Fruit fly (Drosophila melanogaster) whole organism, embryonic: ENCODE data around the gene CG14615.

Experiments used
- B-H2 ChIP-seq: fragments of 200-800 bp; sonication (Bioruptor generic); optimal IDR thresholded peaks from 2 replicates; lab custom pipeline; 2018; ENCODE audit warnings: missing biosample characterization, mild to moderate bottlenecking, missing genetic modification characterization
- Bgb ChIP-seq: fragments of 200-800 bp; sonication (Bioruptor generic); IDR thresholded peaks from 2 replicates; pipeline ENCODE4 v1.3.6; 2022; ENCODE audit warnings: missing biosample characterization, missing genetic modification characterization; ENCODE audit not compliant: partially characterized antibody
- Bteb2 ChIP-seq: fragments of 200-800 bp; sonication (Bioruptor generic); optimal IDR thresholded peaks from 2 replicates; lab custom pipeline; 2016; ENCODE audit warnings: missing biosample characterization, missing genetic modification characterization
- CG10147 ChIP-seq: fragments of 200-800 bp; sonication (Bioruptor generic); optimal IDR thresholded peaks from 2 replicates; lab custom pipeline; 2019; ENCODE audit warnings: missing biosample characterization, mild to moderate bottlenecking, missing genetic modification characterization, moderate library complexity
- CG11093 ChIP-seq: fragments of 200-800 bp; sonication (Bioruptor generic); IDR thresholded peaks from 3 replicates; pipeline ENCODE4 v1.3.6; 2022; ENCODE audit warnings: missing biosample characterization, missing genetic modification characterization
- CG11504 ChIP-seq: fragments of 200-800 bp; sonication (Bioruptor generic); optimal IDR thresholded peaks from 3 replicates; lab custom pipeline; 2019; ENCODE audit warnings: missing biosample characterization, mild to moderate bottlenecking, missing genetic modification characterization, moderate library complexity
- CG11723 ChIP-seq: fragments of 200-800 bp; sonication (Bioruptor generic); optimal IDR thresholded peaks from 2 replicates; lab custom pipeline; 2017; ENCODE audit warnings: missing biosample characterization, mild to moderate bottlenecking, missing genetic modification characterization
- CG12769 ChIP-seq: fragments of 200-800 bp; sonication (Bioruptor generic); optimal IDR thresholded peaks from 2 replicates; lab custom pipeline; 2019; ENCODE audit warnings: missing biosample characterization, mild to moderate bottlenecking, missing genetic modification characterization, moderate library complexity
- CG13287 ChIP-seq: fragments of 200-800 bp; sonication (Bioruptor generic); IDR thresholded peaks from 2 replicates; pipeline ENCODE4 v1.3.6; 2022; ENCODE audit warnings: missing biosample characterization, missing genetic modification characterization; ENCODE audit not compliant: partially characterized antibody
- CG14860 ChIP-seq: fragments of 200-800 bp; sonication (Bioruptor generic); IDR thresholded peaks from 3 replicates; pipeline ENCODE4 v1.3.6; 2022; ENCODE audit warnings: missing biosample characterization, missing genetic modification characterization; ENCODE audit not compliant: partially characterized antibody
- CG15269 ChIP-seq: fragments of 200-800 bp; sonication (Bioruptor generic); optimal IDR thresholded peaks from 2 replicates; lab custom pipeline; 2018; ENCODE audit warnings: missing biosample characterization, mild to moderate bottlenecking, missing genetic modification characterization, moderate library complexity
- CG1832 ChIP-seq: fragments of 200-800 bp; sonication (Bioruptor generic); optimal IDR thresholded peaks from 2 replicates; lab custom pipeline; 2017; ENCODE audit warnings: missing biosample characterization, mild to moderate bottlenecking, missing genetic modification characterization, inconsistent platforms
- CG2199 ChIP-seq: fragments of 200-800 bp; sonication (Bioruptor generic); IDR thresholded peaks from 3 replicates; pipeline ENCODE4 v1.3.6; 2022; ENCODE audit warnings: missing biosample characterization, missing genetic modification characterization
- CG30403 ChIP-seq: fragments of 200-800 bp; sonication (Bioruptor generic); optimal IDR thresholded peaks from 3 replicates; lab custom pipeline; 2016; ENCODE audit warnings: missing biosample characterization, missing genetic modification characterization
- CG3065 ChIP-seq: fragments of 200-800 bp; sonication (Bioruptor generic); optimal IDR thresholded peaks from 2 replicates; lab custom pipeline; 2016; ENCODE audit warnings: missing biosample characterization, missing genetic modification characterization
- CG3281 ChIP-seq: fragments of 200-800 bp; sonication (Bioruptor generic); optimal IDR thresholded peaks from 3 replicates; lab custom pipeline; 2017; ENCODE audit warnings: missing biosample characterization, mild to moderate bottlenecking, missing genetic modification characterization
- CG34422 ChIP-seq: fragments of 200-800 bp; sonication (Bioruptor generic); IDR thresholded peaks from 3 replicates; pipeline ENCODE4 v1.3.6; 2022; ENCODE audit warnings: missing biosample characterization, missing genetic modification characterization
- CG3838 ChIP-seq: fragments of 200-800 bp; sonication (Bioruptor generic); optimal IDR thresholded peaks from 3 replicates; lab custom pipeline; 2016; ENCODE audit warnings: missing biosample characterization, missing genetic modification characterization
- CG4820 ChIP-seq: fragments of 200-800 bp; sonication (Bioruptor generic); optimal IDR thresholded peaks from 3 replicates; lab custom pipeline; 2016; ENCODE audit warnings: missing biosample characterization, missing genetic modification characterization
- CG6689 ChIP-seq: fragments of 200-800 bp; sonication (Bioruptor generic); IDR thresholded peaks from 2 replicates; pipeline ENCODE4 v1.3.6; 2022; ENCODE audit warnings: missing biosample characterization, missing genetic modification characterization
- CG8924 ChIP-seq: fragments of 200-800 bp; optimal IDR thresholded peaks from 3 replicates; lab custom pipeline; 2019; ENCODE audit warnings: missing biosample characterization, mild to moderate bottlenecking, missing genetic modification characterization, moderate library complexity
- CG9609 ChIP-seq: fragments of 200-800 bp; sonication (Bioruptor generic); optimal IDR thresholded peaks from 3 replicates; lab custom pipeline; 2016; ENCODE audit warnings: missing biosample characterization, missing genetic modification characterization
- Dp ChIP-seq: fragments of 200-800 bp; sonication (Bioruptor generic); optimal IDR thresholded peaks from 2 replicates; lab custom pipeline; 2018; ENCODE audit warnings: missing biosample characterization, mild to moderate bottlenecking, missing genetic modification characterization, moderate library complexity
- Hey ChIP-seq: fragments of 200-800 bp; sonication (Bioruptor generic); optimal IDR thresholded peaks from 3 replicates; lab custom pipeline; 2018; ENCODE audit warnings: missing biosample characterization, mild to moderate bottlenecking, missing genetic modification characterization
- Hr51 ChIP-seq, 2 experiments: fragments of 200-800 bp; sonication (Bioruptor generic); optimal IDR thresholded peaks; 2 replicates in 1 of 2; 3 replicates in 1 of 2; lab custom pipeline; 2016 to 2018; ENCODE audit warnings: missing biosample characterization in 2 of 2, missing genetic modification characterization in 2 of 2, mild to moderate bottlenecking in 1 of 2, moderate library complexity in 1 of 2
- Med ChIP-seq: fragments of 200-800 bp; sonication (Bioruptor generic); peaks from one replicate; lab custom pipeline; 2016; ENCODE audit warnings: missing biosample characterization, missing genetic modification characterization, mild to moderate bottlenecking, inconsistent platforms, moderate library complexity
- Neu2 ChIP-seq: fragments of 200-800 bp; sonication (Bioruptor generic); optimal IDR thresholded peaks from 3 replicates; lab custom pipeline; 2016; ENCODE audit warnings: missing biosample characterization, missing genetic modification characterization, borderline replicate concordance
- Sox100B ChIP-seq: fragments of 200-800 bp; sonication (Bioruptor generic); optimal IDR thresholded peaks from 3 replicates; lab custom pipeline; 2018; ENCODE audit warnings: missing biosample characterization, mild to moderate bottlenecking, missing genetic modification characterization
- Trl ChIP-seq, 3 experiments: fragments of >200 bp in 2 of 3; fragments of 200-800 bp in 1 of 3; sonication (Bioruptor generic) in 1 of 3; optimal IDR thresholded peaks; 2 replicates in 1 of 3; 3 replicates in 2 of 3; lab custom pipeline; 2016 to 2017; ENCODE audit warnings: missing biosample characterization in 1 of 3, missing genetic modification characterization in 1 of 3
- cas ChIP-seq: fragments of 200-800 bp; sonication (Bioruptor generic); IDR thresholded peaks from 2 replicates; pipeline ENCODE4 v1.3.6; 2022; ENCODE audit warnings: missing biosample characterization, missing genetic modification characterization
- cg ChIP-seq: fragments of 200-800 bp; sonication (Bioruptor generic); optimal IDR thresholded peaks from 3 replicates; lab custom pipeline; 2019; ENCODE audit warnings: missing biosample characterization, mild to moderate bottlenecking, missing genetic modification characterization, moderate library complexity
- croc ChIP-seq: fragments of 200-800 bp; sonication (Bioruptor generic); conservative IDR thresholded peaks from 3 replicates; pipeline ENCODE4 v1.3.6; 2022; ENCODE audit warnings: missing biosample characterization, missing genetic modification characterization
- fd102C ChIP-seq: fragments of 200-800 bp; sonication (Bioruptor generic); optimal IDR thresholded peaks from 2 replicates; lab custom pipeline; 2018; ENCODE audit warnings: missing biosample characterization, mild to moderate bottlenecking, missing genetic modification characterization, moderate library complexity
- fu2 ChIP-seq: fragments of 200-800 bp; sonication (Bioruptor generic); optimal IDR thresholded peaks from 2 replicates; lab custom pipeline; 2016; ENCODE audit warnings: missing biosample characterization, missing genetic modification characterization
- grn ChIP-seq: fragments of 200-800 bp; sonication (Bioruptor generic); optimal IDR thresholded peaks from 3 replicates; lab custom pipeline; 2017; ENCODE audit warnings: missing biosample characterization, missing genetic modification characterization
- her ChIP-seq: fragments of 200-800 bp; sonication (Bioruptor generic); optimal IDR thresholded peaks from 2 replicates; lab custom pipeline; 2016; ENCODE audit warnings: missing biosample characterization, missing genetic modification characterization
- inv ChIP-seq: fragments of 200-800 bp; sonication (Bioruptor generic); IDR thresholded peaks from 2 replicates; pipeline ENCODE4 v1.3.6; 2022; ENCODE audit warnings: missing biosample characterization, missing genetic modification characterization; ENCODE audit not compliant: partially characterized antibody
- lola ChIP-seq, 3 experiments: fragments of >200 bp in 2 of 3; fragments of 200-800 bp in 1 of 3; sonication (Bioruptor generic) in 1 of 3; optimal IDR thresholded peaks; 2 replicates each; lab custom pipeline; 2017 to 2019; ENCODE audit warnings: missing biosample characterization in 3 of 3, missing genetic modification characterization in 3 of 3, mild to moderate bottlenecking in 1 of 3, moderate library complexity in 1 of 3
- mam ChIP-seq: fragments of 200-800 bp; sonication (Bioruptor generic); optimal IDR thresholded peaks from 3 replicates; lab custom pipeline; 2016; ENCODE audit warnings: missing biosample characterization, missing genetic modification characterization
- ranshi ChIP-seq: fragments of 200-800 bp; sonication (Bioruptor generic); IDR thresholded peaks from 2 replicates; pipeline ENCODE4 v1.3.6; 2022; ENCODE audit warnings: missing biosample characterization, missing genetic modification characterization
- salm ChIP-seq: fragments of 200-800 bp; sonication (Bioruptor generic); optimal IDR thresholded peaks from 2 replicates; lab custom pipeline; 2018; ENCODE audit warnings: missing biosample characterization, mild to moderate bottlenecking, missing genetic modification characterization
- scrt ChIP-seq: fragments of 200-800 bp; sonication (Bioruptor generic); optimal IDR thresholded peaks from 2 replicates; lab custom pipeline; 2018; ENCODE audit warnings: missing biosample characterization, mild to moderate bottlenecking, missing genetic modification characterization, moderate library complexity
- sim ChIP-seq: fragments of 200-800 bp; sonication (Bioruptor generic); IDR thresholded peaks from 2 replicates; pipeline ENCODE4 v1.3.6; 2022; ENCODE audit warnings: missing biosample characterization, missing genetic modification characterization
- sqz ChIP-seq: fragments of 200-800 bp; sonication (Bioruptor generic); optimal IDR thresholded peaks from 3 replicates; lab custom pipeline; 2018; ENCODE audit warnings: missing biosample characterization, mild to moderate bottlenecking, missing genetic modification characterization
- sr ChIP-seq: fragments of 200-800 bp; sonication (Bioruptor generic); IDR thresholded peaks from 3 replicates; pipeline ENCODE4 v1.3.6; 2022; ENCODE audit warnings: missing biosample characterization, missing genetic modification characterization
- ssp ChIP-seq: fragments of 200-800 bp; sonication (Bioruptor generic); IDR thresholded peaks from 2 replicates; pipeline ENCODE4 v1.3.6; 2022; ENCODE audit warnings: missing biosample characterization, missing genetic modification characterization
- sug ChIP-seq: fragments of 200-800 bp; optimal IDR thresholded peaks from 2 replicates; lab custom pipeline; 2019; ENCODE audit warnings: missing biosample characterization, mild to moderate bottlenecking, missing genetic modification characterization, moderate library complexity
- trem ChIP-seq: fragments of 200-800 bp; optimal IDR thresholded peaks from 3 replicates; lab custom pipeline; 2019; ENCODE audit warnings: missing biosample characterization, mild to moderate bottlenecking, missing genetic modification characterization, moderate library complexity
- twi ChIP-seq: fragments of 200-800 bp; optimal IDR thresholded peaks from 2 replicates; lab custom pipeline; 2019; ENCODE audit warnings: missing biosample characterization, mild to moderate bottlenecking, missing genetic modification characterization, moderate library complexity
- unpg ChIP-seq: fragments of 200-800 bp; sonication (Bioruptor generic); optimal IDR thresholded peaks from 3 replicates; lab custom pipeline; 2018; ENCODE audit warnings: missing biosample characterization, mild to moderate bottlenecking, missing genetic modification characterization, moderate library complexity

The CG14615 gene

dm6 chrX:22481131-22481530 lies 31.8 kb upstream of the CG14615 start (continued):
- TF ChIP-seq her (GFP tag; lab: Kevin White, UChicago) (no peak), CG11723 (GFP tag; lab: Kevin White, UChicago) (no peak), CG1832 (GFP tag; lab: Kevin White, UChicago) (peak; percentile 67), cg (GFP tag; lab: Kevin White, UChicago) (peak; percentile 44), CG9609 (no peak), B-H2 (no peak), Neu2 (no peak), sqz (GFP tag; lab: Kevin White, UChicago) (peak; percentile 34), Bgb (GFP tag; lab: Robert Waterston, UW) (no peak), trem (tag; lab: Kevin White, UChicago) (no peak), cas (GFP tag; lab: Robert Waterston, UW) (no peak), CG3281 (GFP tag; lab: Kevin White, UChicago) (no peak), CG14860 (GFP tag; lab: Robert Waterston, UW) (no peak), Trl (optimal IDR thresholded peaks at IDR 0.05; lab: Kevin White, UChicago) (peak; percentile 40 to 49), Trl (GFP tag; optimal IDR thresholded peaks at IDR 0.05; lab: Kevin White, UChicago) (no peak), grn (no peak), CG10147 (GFP tag; lab: Kevin White, UChicago) (peak; percentile 1), CG2199 (GFP tag; lab: Robert Waterston, UW) (0 out of 3 replicates have a peak, but pooled peaks have one; percentile 9), scrt (no peak), mam (no peak), CG3838 (GFP tag; lab: Kevin White, UChicago) (no peak), Hey (tag; lab: Kevin White, UChicago) (no peak), Med (peak; percentile 31), Hr51 (GFP tag; optimal IDR thresholded peaks at IDR 0.05; lab: Kevin White, UChicago) (no peak), CG12769 (tag; lab: Kevin White, UChicago) (peak; percentile 12), CG4820 (no peak), CG8924 (tag; lab: Kevin White, UChicago) (peak; percentile 27), sim (no peak), ssp (no peak), CG30403 (GFP tag; lab: Kevin White, UChicago) (no peak), CG11504 (tag; lab: Kevin White, UChicago) (no peak), CG11093 (GFP tag; lab: Robert Waterston, UW) (no peak), CG13287 (GFP tag; lab: Robert Waterston, UW) (peak; percentile 15; the same call in 1 of the 2 replicates), fd102C (GFP tag; lab: Kevin White, UChicago) (no peak), salm (tag; lab: Kevin White, UChicago) (no peak), Bteb2 (GFP tag; lab: Kevin White, UChicago) (no peak), inv (no peak), ranshi (GFP tag; lab: Robert Waterston, UW) (no peak), Sox100B (GFP tag; lab: Kevin White, UChicago) (no peak), CG3065 (GFP tag; lab: Kevin White, UChicago) (no peak), sug (tag; lab: Kevin White, UChicago) (peak; percentile 2), CG6689 (no peak), fu2 (no peak), CG34422 (peak; percentile 32; the same call in 1 of the 3 replicates), croc (GFP tag; lab: Robert Waterston, UW) (no peak), Dp (GFP tag; lab: Kevin White, UChicago) (no peak), lola (GFP tag; optimal IDR thresholded peaks at IDR 0.05; lab: Kevin White, UChicago) (no peak), twi (tag; lab: Kevin White, UChicago) (no peak), CG15269 (tag; lab: Kevin White, UChicago) (no peak), sr (GFP tag; lab: Robert Waterston, UW) (0 out of 3 replicates have a peak, but pooled peaks have one; percentile 14), unpg (no peak)
